Worm (Caenorhabditis elegans): ENCODE measurements around the gene F19B10.4.

F19B10.4 gene

ce11 chrII:3630810-3631209 lies 29.1 kb upstream of the F19B10.4 start, which contains the start of gene M151.2 (continued):
- no peak for TF ChIP-seq ceh-44 (GFP tag; IDR thresholded peaks at IDR 0.05)
- TF ChIP-seq ZK546.5 (tag; optimal IDR thresholded peaks at IDR 0.05): no peak
- no peak for TF ChIP-seq ctbp-1 (GFP tag; IDR thresholded peaks at IDR 0.05)

ce11 chrII:3634765-3635164 lies 25.1 kb upstream of the F19B10.4 start:
- TF ChIP-seq aly-2 (tag; optimal IDR thresholded peaks at IDR 0.05) (no peak), unc-62 (GFP tag; optimal IDR thresholded peaks at IDR 0.05 in 1 of 2) (peak in 1 of 2 experiments; percentile 82), unc-62 (tag; optimal IDR thresholded peaks at IDR 0.05) (no peak), ceh-44 (GFP tag; IDR thresholded peaks at IDR 0.05) (no peak), vab-7 (GFP tag; IDR thresholded peaks at IDR 0.05) (no peak)

ce11 chrII:3639238-3639637 lies 20.6 kb upstream of the F19B10.4 start, which contains the start of gene fbxb-31:
Gene fbxb-31, minus strand, starts transcription at chrII:3639338.
- TF ChIP-seq daf-16 (GFP tag; optimal IDR thresholded peaks at IDR 0.05): no peak
- TF ChIP-seq daf-16 (tag; optimal IDR thresholded peaks at IDR 0.05): no peak
- no peak for TF ChIP-seq tag-97 (GFP tag; IDR thresholded peaks at IDR 0.05)
- no peak for TF ChIP-seq nhr-76 (tag; optimal IDR thresholded peaks at IDR 0.05)
- TF ChIP-seq saeg-2 (GFP tag; IDR thresholded peaks at IDR 0.05): no peak
- TF ChIP-seq nhr-48 (tag; optimal IDR thresholded peaks at IDR 0.05): no peak
- no peak for TF ChIP-seq Y5F2A.4 (GFP tag; optimal IDR thresholded peaks at IDR 0.05)
- TF ChIP-seq zip-11 (GFP tag; IDR thresholded peaks at IDR 0.05): no peak
- no peak for TF ChIP-seq nhr-111 (GFP tag; optimal IDR thresholded peaks at IDR 0.05)
- no peak for TF ChIP-seq nhr-77 (tag; optimal IDR thresholded peaks at IDR 0.05)
- no peak for TF ChIP-seq zfp-3 (GFP tag; conservative IDR thresholded peaks at IDR 0.05)
- no peak for TF ChIP-seq nhr-42 (GFP tag; IDR thresholded peaks at IDR 0.05)
- no peak for TF ChIP-seq daf-12 (tag; optimal IDR thresholded peaks at IDR 0.05)

- TF ChIP-seq ces-1 (GFP tag; optimal IDR thresholded peaks at IDR 0.05) (no peak), lir-3 (tag; optimal IDR thresholded peaks at IDR 0.05) (no peak), aly-2 (tag; optimal IDR thresholded peaks at IDR 0.05) (no peak), T26A8.4 (GFP tag; IDR thresholded peaks at IDR 0.05) (no peak), tra-1 (GFP tag; IDR thresholded peaks at IDR 0.05) (no peak), skn-1 (tag; optimal IDR thresholded peaks at IDR 0.05) (no peak), Y75B8A.6 (GFP tag; IDR thresholded peaks at IDR 0.05) (no peak), dve-1 (tag; optimal IDR thresholded peaks at IDR 0.05; ENCODE audit: insufficient read depth) (no peak), nhr-102 (tag; optimal IDR thresholded peaks at IDR 0.05) (no peak), fkh-10 (GFP tag; optimal IDR thresholded peaks at IDR 0.05) (no peak), dmd-9 (GFP tag; IDR thresholded peaks at IDR 0.05) (no peak), T20F7.1 (GFP tag; optimal IDR thresholded peaks at IDR 0.05) (no peak), ceh-62 (tag; optimal IDR thresholded peaks at IDR 0.05) (no peak), ZK337.2 (GFP tag; IDR thresholded peaks at IDR 0.05) (no peak), rbr-2 (tag; optimal IDR thresholded peaks at IDR 0.05) (no peak), zfp-3 (GFP tag; conservative IDR thresholded peaks at IDR 0.05) (no peak)
Observed at ce11 chrII:3640197-3640596, 19.7 kb upstream of the F19B10.4 start, which contains the start of gene M151.10. Gene M151.10, minus strand, starts transcription at chrII:3640297.

- no peak for TF ChIP-seq nhr-77 (tag; optimal IDR thresholded peaks at IDR 0.05)
- TF ChIP-seq arid-1 (GFP tag; conservative IDR thresholded peaks at IDR 0.05): no peak
- no peak for TF ChIP-seq pqm-1 (tag; optimal IDR thresholded peaks at IDR 0.05)
- TF ChIP-seq T20F7.1 (GFP tag; optimal IDR thresholded peaks at IDR 0.05): no peak
- TF ChIP-seq nhr-11 (tag; optimal IDR thresholded peaks at IDR 0.05): no peak
- no peak for TF ChIP-seq nhr-48 (tag; optimal IDR thresholded peaks at IDR 0.05)
- TF ChIP-seq zip-2 (tag; optimal IDR thresholded peaks at IDR 0.05): no peak
Observed at ce11 chrII:3641197-3641596, 18.7 kb upstream of the F19B10.4 start, which contains the start of gene M151.1. Gene M151.1, plus strand, starts transcription at chrII:3641497.
